Worm (Caenorhabditis elegans) whole organism, L4 larva: Measurements from ENCODE around the gene fbxb-85.

Experiments
- F44E2.7 ChIP-seq: fragments of 200-800 bp; sonication (Bioruptor generic); IDR thresholded peaks from 2 replicates; pipeline ENCODE4 v2.1.2; 2022; ENCODE audit warnings: missing genetic modification characterization, missing compliant biosample characterization
- R02D3.7 ChIP-seq: fragments of 150-350 bp; sonication (generic microtip); optimal IDR thresholded peaks from 3 replicates; lab custom pipeline; 2014; ENCODE audit warnings: missing biosample characterization, missing genetic modification characterization
- Y105C5A.15 ChIP-seq: fragments of 200-800 bp; sonication (Bioruptor generic); IDR thresholded peaks from 2 replicates; pipeline ENCODE4 v1.3.6; 2022; ENCODE audit warnings: missing genetic modification characterization, missing compliant biosample characterization
- Y48G9A.11 ChIP-seq: fragments of 200-800 bp; sonication (Bioruptor generic); IDR thresholded peaks from 2 replicates; pipeline ENCODE4 v1.3.6; 2022; ENCODE audit warnings: missing genetic modification reagents, missing genetic modification characterization, missing compliant biosample characterization
- Y5F2A.4 ChIP-seq: fragments of 200-800 bp; sonication (Bioruptor generic); optimal IDR thresholded peaks from 2 replicates; lab custom pipeline; 2018; ENCODE audit warnings: mild to moderate bottlenecking, missing genetic modification characterization, missing compliant biosample characterization
- aha-1 ChIP-seq: fragments of 150-350 bp; peaks from one replicate; lab custom pipeline; 2014; ENCODE audit warnings: missing biosample characterization, missing genetic modification characterization
- ama-1 ChIP-seq: fragments of 150-350 bp; optimal IDR thresholded peaks from 2 replicates; lab custom pipeline; 2014; ENCODE audit warnings: inconsistent platforms, mixed read lengths
- attf-4 ChIP-seq: sonication (generic microtip); optimal IDR thresholded peaks from 3 replicates; lab custom pipeline; 2017; ENCODE audit warnings: missing biosample characterization, missing genetic modification characterization
- ceh-20 ChIP-seq: fragments of 200-800 bp; sonication (Bioruptor generic); IDR thresholded peaks from 2 replicates; pipeline ENCODE4 v1.3.6; 2022; ENCODE audit warnings: missing genetic modification reagents, missing genetic modification characterization, missing compliant biosample characterization
- ceh-62 ChIP-seq: sonication (generic microtip); optimal IDR thresholded peaks from 2 replicates; lab custom pipeline; 2017; ENCODE audit warnings: missing biosample characterization, missing genetic modification characterization
- ceh-82 ChIP-seq: sonication (generic microtip); optimal IDR thresholded peaks from 2 replicates; lab custom pipeline; 2017; ENCODE audit warnings: missing biosample characterization, missing genetic modification characterization
- ctbp-1 ChIP-seq: fragments of 200-800 bp; sonication (Bioruptor generic); IDR thresholded peaks from 2 replicates; pipeline ENCODE4 v1.3.6; 2022; ENCODE audit warnings: missing genetic modification reagents, missing genetic modification characterization, missing compliant biosample characterization
- daf-12 ChIP-seq: fragments of 150-350 bp; optimal IDR thresholded peaks from 2 replicates; lab custom pipeline; 2014; ENCODE audit warnings: missing biosample characterization, missing genetic modification reagents, missing genetic modification characterization
- daf-16 ChIP-seq, 3 experiments: sonication (generic microtip); optimal IDR thresholded peaks; 2 replicates each; lab custom pipeline; 2016 to 2017; ENCODE audit warnings: missing genetic modification characterization in 3 of 3, missing genetic modification reagents in 3 of 3, mild to moderate bottlenecking in 2 of 3, missing compliant biosample characterization in 2 of 3, missing biosample characterization in 1 of 3, moderate library complexity in 1 of 3
- dmd-6 ChIP-seq: fragments of 200-800 bp; sonication (Bioruptor generic); IDR thresholded peaks from 2 replicates; pipeline ENCODE4 v1.3.6; 2022; ENCODE audit warnings: missing genetic modification reagents, missing genetic modification characterization, missing compliant biosample characterization
- dpl-1 ChIP-seq: fragments of 150-350 bp; optimal IDR thresholded peaks from 2 replicates; lab custom pipeline; 2014; ENCODE audit warnings: missing biosample characterization, missing genetic modification reagents, missing genetic modification characterization
- fos-1 ChIP-seq: fragments of 150-350 bp; optimal IDR thresholded peaks from 2 replicates; lab custom pipeline; 2014; ENCODE audit warnings: missing biosample characterization, missing genetic modification characterization
- hmg-1.1 ChIP-seq: fragments of 200-800 bp; sonication (Bioruptor generic); IDR thresholded peaks from 2 replicates; pipeline ENCODE4 v1.3.6; 2022; ENCODE audit warnings: missing genetic modification reagents, missing genetic modification characterization, missing compliant biosample characterization
- jun-1 ChIP-seq: fragments of 150-350 bp; optimal IDR thresholded peaks from 2 replicates; lab custom pipeline; 2014; ENCODE audit warnings: missing biosample characterization, missing genetic modification reagents, missing genetic modification characterization
- lin-38 ChIP-seq: fragments of 200-800 bp; sonication (Bioruptor generic); IDR thresholded peaks from 2 replicates; pipeline ENCODE4 v1.3.6; 2022; ENCODE audit warnings: missing genetic modification reagents, missing genetic modification characterization, missing compliant biosample characterization
- mxl-2 ChIP-seq: fragments of 200-800 bp; sonication (Bioruptor generic); conservative IDR thresholded peaks from 2 replicates; pipeline ENCODE4 v1.3.6; 2022; ENCODE audit warnings: missing genetic modification reagents, missing genetic modification characterization, missing compliant biosample characterization
- mxl-3 ChIP-seq: fragments of 200-800 bp; sonication (Bioruptor generic); optimal IDR thresholded peaks from 2 replicates; lab custom pipeline; 2018; ENCODE audit warnings: mild to moderate bottlenecking, missing genetic modification characterization, missing compliant biosample characterization
- nhr-11 ChIP-seq: fragments of 150-350 bp; optimal IDR thresholded peaks from 2 replicates; lab custom pipeline; 2014; ENCODE audit warnings: missing biosample characterization, missing genetic modification characterization
- nhr-28 ChIP-seq: fragments of 150-350 bp; optimal IDR thresholded peaks from 2 replicates; lab custom pipeline; 2014; ENCODE audit warnings: missing biosample characterization, missing genetic modification characterization
- nhr-76 ChIP-seq: fragments of 150-350 bp; optimal IDR thresholded peaks from 2 replicates; lab custom pipeline; 2014; ENCODE audit warnings: missing biosample characterization, missing genetic modification characterization
- rbr-2 ChIP-seq: sonication (generic microtip); optimal IDR thresholded peaks from 2 replicates; lab custom pipeline; 2016; ENCODE audit warnings: missing genotype, missing genetic modification characterization, missing compliant biosample characterization
- skn-1 ChIP-seq: fragments of 150-350 bp; optimal IDR thresholded peaks from 2 replicates; lab custom pipeline; 2014; ENCODE audit warnings: missing biosample characterization, missing genetic modification characterization
- spr-1 ChIP-seq: sonication (generic microtip); optimal IDR thresholded peaks from 2 replicates; lab custom pipeline; 2016; ENCODE audit warnings: mild to moderate bottlenecking, missing genetic modification characterization, missing compliant biosample characterization
- unc-130 ChIP-seq: sonication (generic microtip); optimal IDR thresholded peaks from 2 replicates; lab custom pipeline; 2016; ENCODE audit warnings: missing genetic modification reagents, missing genetic modification characterization, missing compliant biosample characterization
- unc-62 ChIP-seq, 3 experiments: fragments of 150-350 bp in 1 of 3; sonication (generic microtip); optimal IDR thresholded peaks in 2 of 3; peaks in 1 of 3; 1 replicate in 1 of 3; 2 replicates in 2 of 3; lab custom pipeline; 2014 to 2017; ENCODE audit warnings: missing biosample characterization in 3 of 3, missing genetic modification characterization in 3 of 3, missing genetic modification reagents in 3 of 3, missing genotype in 1 of 3
- vab-7 ChIP-seq: fragments of 200-800 bp; sonication (Bioruptor generic); IDR thresholded peaks from 2 replicates; pipeline ENCODE4 v1.3.6; 2022; ENCODE audit warnings: missing genetic modification reagents, missing genetic modification characterization, missing compliant biosample characterization
- zfp-2 ChIP-seq: sonication (generic microtip); optimal IDR thresholded peaks from 2 replicates; lab custom pipeline; 2016; ENCODE audit warnings: mild to moderate bottlenecking, missing genetic modification characterization, missing compliant biosample characterization
- zip-2 ChIP-seq: fragments of 150-350 bp; optimal IDR thresholded peaks from 2 replicates; lab custom pipeline; 2014; ENCODE audit warnings: missing biosample characterization, missing genetic modification characterization

Gene fbxb-85

DNA sequence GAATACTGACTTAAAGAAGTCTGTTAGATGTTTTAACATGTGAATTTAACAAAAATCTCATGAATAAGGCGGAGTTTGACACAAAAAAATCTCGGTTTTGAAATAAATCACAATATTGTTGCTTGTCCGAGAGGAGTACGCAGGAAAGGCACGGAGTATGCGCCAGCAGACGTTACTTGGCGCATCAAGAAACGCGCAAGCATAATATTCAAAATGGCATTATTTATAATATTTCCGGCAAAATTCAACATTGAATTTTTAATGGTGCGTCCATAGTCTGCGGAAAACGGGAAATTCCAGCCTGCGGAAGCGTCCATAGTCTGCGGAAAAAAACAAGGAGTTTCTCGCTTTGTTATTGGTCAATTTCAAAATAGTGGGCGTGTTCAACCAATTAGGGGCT, 3.9 kb downstream of the fbxb-85 start, which contains the start of gene pde-12 (continued):
- no peak for TF ChIP-seq daf-12 (tag; lab: Kevin White, UChicago)
- peak; percentile 68 for TF ChIP-seq spr-1 (tag; lab: Kevin White, UChicago)
- no peak for TF ChIP-seq nhr-76 (tag; lab: Kevin White, UChicago)
- peak; percentile 61 for TF ChIP-seq ctbp-1 (GFP tag; lab: Robert Waterston, UW)
- TF ChIP-seq ama-1 (lab: Kevin White, UChicago): no peak
- no peak for TF ChIP-seq fos-1 (tag; lab: Kevin White, UChicago)
- no peak for TF ChIP-seq attf-4
- peak; percentile 4 for TF ChIP-seq zfp-2 (tag; lab: Kevin White, UChicago)
- TF ChIP-seq dpl-1 (GFP tag; lab: Kevin White, UChicago): peak; percentile 87
- TF ChIP-seq hmg-1.1 (GFP tag; lab: Robert Waterston, UW): peak; percentile 87
- TF ChIP-seq vab-7 (GFP tag; lab: Robert Waterston, UW): no peak
- TF ChIP-seq Y48G9A.11 (GFP tag; lab: Robert Waterston, UW): no peak
- no peak for TF ChIP-seq mxl-2 (GFP tag; lab: Robert Waterston, UW)
- no peak for TF ChIP-seq unc-130 (GFP tag; lab: Kevin White, UChicago)
- TF ChIP-seq nhr-28 (tag; lab: Kevin White, UChicago): peak; percentile 44
- peak; percentile 54 for TF ChIP-seq ceh-20 (GFP tag; lab: Robert Waterston, UW)
- no peak for TF ChIP-seq jun-1 (tag; lab: Kevin White, UChicago)
- TF ChIP-seq skn-1 (tag; lab: Kevin White, UChicago): no peak
- TF ChIP-seq zip-2: peak; percentile 80

DNA sequence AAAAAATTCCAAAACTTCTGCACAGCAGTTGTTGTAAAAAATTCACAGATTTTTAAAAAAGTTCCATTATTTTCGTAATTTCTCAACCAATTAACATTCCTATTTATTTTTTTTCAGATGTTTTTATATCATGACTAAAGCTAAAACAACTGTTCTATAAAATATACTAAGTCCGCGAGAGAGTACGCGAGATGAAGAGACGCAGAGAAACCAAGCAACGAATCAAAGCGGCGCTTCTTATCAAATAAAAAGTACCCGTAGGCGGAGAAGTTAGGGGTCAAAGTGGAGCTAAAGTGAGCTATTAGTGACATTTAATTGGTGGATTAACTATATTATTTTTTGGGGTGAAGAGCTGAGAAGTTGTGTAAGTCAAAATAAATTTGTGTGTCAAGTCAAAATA, 16.1 kb downstream of the fbxb-85 start, which contains the start of gene sbsp-1:
sbsp-1 (plus strand) TSS at position 301 of the 400 bp plus-strand sequence.
- no peak for TF ChIP-seq ama-1 (lab: Kevin White, UChicago)
- TF ChIP-seq ceh-82 (tag; lab: Kevin White, UChicago): no peak
- no peak for TF ChIP-seq mxl-3 (GFP tag; lab: Kevin White, UChicago)
- TF ChIP-seq dmd-6: no peak
- TF ChIP-seq ceh-62 (tag; lab: Kevin White, UChicago): no peak
- TF ChIP-seq lin-38 (GFP tag; lab: Robert Waterston, UW): no peak
- no peak for TF ChIP-seq aha-1
- TF ChIP-seq nhr-28 (tag; lab: Kevin White, UChicago): no peak
- no peak for TF ChIP-seq F44E2.7 (GFP tag; lab: Robert Waterston, UW)

DNA sequence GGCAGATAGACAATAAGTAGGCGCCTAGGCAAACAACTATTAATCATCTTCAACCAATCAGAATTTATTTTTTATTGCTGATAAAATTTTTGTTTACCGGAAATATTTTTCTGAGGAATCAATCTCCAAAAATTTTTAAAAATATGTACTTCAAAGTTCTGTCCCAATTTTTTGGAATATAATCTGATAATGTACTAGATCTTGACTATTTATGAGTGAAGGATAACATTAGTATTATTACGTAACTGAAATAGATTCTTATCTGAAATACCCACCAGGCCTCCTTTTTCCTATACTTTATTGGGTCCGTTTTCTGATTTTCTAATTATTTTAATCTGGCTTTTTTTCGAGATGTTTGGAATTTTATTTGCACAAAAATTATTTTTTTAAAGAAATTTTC, 17.3 kb downstream of the fbxb-85 start:
- TF ChIP-seq aha-1 (peak; percentile 58), R02D3.7 (tag; lab: Kevin White, UChicago) (no peak)

DNA sequence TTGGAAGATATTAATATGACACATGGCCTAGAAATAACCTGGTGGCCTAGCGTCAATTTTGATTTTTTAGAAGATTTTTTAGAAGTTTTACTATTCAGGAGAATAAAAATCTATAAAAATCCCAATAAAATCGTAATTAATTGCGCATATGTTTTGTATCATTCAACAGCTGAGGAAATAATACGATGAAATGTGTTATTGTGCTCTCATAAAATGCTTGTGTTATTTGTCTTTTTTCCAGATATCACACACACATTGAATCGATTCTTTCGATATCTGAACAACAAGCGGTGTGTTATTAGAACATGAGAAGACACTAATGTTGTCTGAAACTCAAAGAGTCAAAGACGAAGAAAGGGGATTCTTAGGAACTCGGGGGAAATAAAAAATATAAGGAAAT, 23.7 kb downstream of the fbxb-85 start:
- TF ChIP-seq rbr-2 (tag; lab: Kevin White, UChicago) (no peak), Y105C5A.15 (GFP tag; lab: Robert Waterston, UW) (no peak), Y5F2A.4 (GFP tag; lab: Kevin White, UChicago) (no peak)

DNA sequence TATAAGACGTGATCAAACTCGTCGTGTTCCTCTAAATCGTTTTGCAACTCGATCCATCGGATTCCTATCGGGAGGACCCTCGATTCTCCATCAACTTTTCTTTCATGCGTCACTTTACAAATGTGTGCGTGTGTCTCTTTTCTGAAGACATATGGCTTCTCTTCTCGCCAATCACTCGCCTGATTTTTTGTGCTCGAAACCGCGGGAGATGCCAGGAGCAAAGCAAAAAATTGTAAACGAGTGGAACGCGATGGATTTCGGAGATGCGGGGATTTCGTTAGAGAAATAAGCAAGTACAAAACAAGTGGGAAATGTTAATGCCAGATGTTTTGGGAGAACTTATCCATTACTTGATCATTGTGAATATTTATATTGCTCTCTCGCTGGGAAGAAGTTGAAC, 24.6 kb downstream of the fbxb-85 start:
- TF ChIP-seq daf-16 (GFP tag; optimal IDR thresholded peaks at IDR 0.05; lab: Kevin White, UChicago) (peak in 1 of 2 experiments; percentile 21), daf-16 (tag; optimal IDR thresholded peaks at IDR 0.05; lab: Kevin White, UChicago) (no peak), unc-62 (GFP tag; optimal IDR thresholded peaks at IDR 0.05 in 1 of 2; lab: Kevin White, UChicago) (peak in 1 of 2 experiments; percentile 33), unc-62 (tag; optimal IDR thresholded peaks at IDR 0.05; lab: Kevin White, UChicago) (no peak), nhr-11 (tag; lab: Kevin White, UChicago) (peak; percentile 21), spr-1 (tag; lab: Kevin White, UChicago) (no peak)
